Fruit fly (Drosophila melanogaster) whole organism, prepupa: ENCODE measurements around the gene simj.

Experiments used
- CG10631 ChIP-seq: fragments of 200-800 bp; sonication (Bioruptor generic); optimal IDR thresholded peaks from 2 replicates; lab custom pipeline; 2016; ENCODE audit warnings: missing biosample characterization, missing genetic modification characterization
- CG10669 ChIP-seq: fragments of 200-800 bp; sonication (Bioruptor generic); optimal IDR thresholded peaks from 3 replicates; lab custom pipeline; 2018; ENCODE audit warnings: missing biosample characterization, mild to moderate bottlenecking, missing genetic modification characterization, moderate library complexity
- CG11762 ChIP-seq: fragments of 200-800 bp; sonication (Bioruptor generic); optimal IDR thresholded peaks from 3 replicates; lab custom pipeline; 2016; ENCODE audit warnings: missing biosample characterization, missing genetic modification characterization; ENCODE audit not compliant: insufficient read depth
- CG15336 ChIP-seq: fragments of 200-800 bp; sonication (Bioruptor generic); IDR thresholded peaks from 2 replicates; pipeline ENCODE4 v1.3.6; 2022; ENCODE audit warnings: missing biosample characterization, missing genetic modification characterization
- CG1621 ChIP-seq: fragments of 200-800 bp; sonication (Bioruptor generic); optimal IDR thresholded peaks from 3 replicates; lab custom pipeline; 2018; ENCODE audit warnings: missing biosample characterization, mild to moderate bottlenecking, missing genetic modification characterization
- CG16779 ChIP-seq: fragments of 200-800 bp; sonication (Bioruptor generic); optimal IDR thresholded peaks from 3 replicates; lab custom pipeline; 2017; ENCODE audit warnings: missing biosample characterization, mild to moderate bottlenecking, missing genetic modification characterization
- CG34406 ChIP-seq: fragments of 200-800 bp; sonication (Bioruptor generic); optimal IDR thresholded peaks from 3 replicates; lab custom pipeline; 2016; ENCODE audit warnings: missing biosample characterization, missing genetic modification characterization
- CG3919 ChIP-seq: fragments of 200-800 bp; sonication (Bioruptor generic); optimal IDR thresholded peaks from 3 replicates; lab custom pipeline; 2016; ENCODE audit warnings: missing biosample characterization, missing genetic modification characterization
- CG6163 ChIP-seq: fragments of 200-800 bp; sonication (Bioruptor generic); IDR thresholded peaks from 3 replicates; pipeline ENCODE4 v1.3.6; 2022; ENCODE audit warnings: missing biosample characterization, missing genetic modification characterization
- CG6276 ChIP-seq: fragments of 200-800 bp; sonication (Bioruptor generic); optimal IDR thresholded peaks from 2 replicates; lab custom pipeline; 2017; ENCODE audit warnings: missing biosample characterization, mild to moderate bottlenecking, missing genetic modification characterization
- CG6792 ChIP-seq: fragments of 200-800 bp; sonication (Bioruptor generic); optimal IDR thresholded peaks from 3 replicates; lab custom pipeline; 2016; ENCODE audit warnings: missing biosample characterization, missing genetic modification characterization
- CG6808 ChIP-seq: fragments of 200-800 bp; sonication (Bioruptor generic); optimal IDR thresholded peaks from 3 replicates; lab custom pipeline; 2017; ENCODE audit warnings: missing biosample characterization, missing genetic modification characterization, mild to moderate bottlenecking, moderate library complexity, missing genetic modification reagents
- CG8119 ChIP-seq: fragments of 200-800 bp; sonication (Bioruptor generic); IDR thresholded peaks from 3 replicates; pipeline ENCODE4 v1.3.6; 2022; ENCODE audit warnings: missing biosample characterization, missing genetic modification characterization
- CG8319 ChIP-seq: fragments of 200-800 bp; sonication (Bioruptor generic); optimal IDR thresholded peaks from 3 replicates; lab custom pipeline; 2016; ENCODE audit warnings: missing biosample characterization, missing genetic modification characterization
- Eip75B ChIP-seq: fragments of 200-800 bp; sonication (Bioruptor generic); optimal IDR thresholded peaks from 3 replicates; lab custom pipeline; 2016; ENCODE audit warnings: missing biosample characterization, missing genetic modification characterization
- Ets21C ChIP-seq: fragments of 200-800 bp; sonication (Bioruptor generic); optimal IDR thresholded peaks from 3 replicates; lab custom pipeline; 2016; ENCODE audit warnings: missing biosample characterization, missing genetic modification characterization
- Ets96B ChIP-seq: fragments of 200-800 bp; optimal IDR thresholded peaks from 2 replicates; lab custom pipeline; 2019; ENCODE audit warnings: missing biosample characterization, mild to moderate bottlenecking, missing genetic modification characterization, moderate library complexity
- Hr38 ChIP-seq: sonication (Bioruptor generic); optimal IDR thresholded peaks from 2 replicates; lab custom pipeline; 2016; ENCODE audit warnings: missing biosample characterization, missing genetic modification characterization
- Lpt ChIP-seq: fragments of 200-800 bp; sonication (Bioruptor generic); optimal IDR thresholded peaks from 3 replicates; lab custom pipeline; 2016; ENCODE audit warnings: missing biosample characterization, missing genetic modification characterization
- Met ChIP-seq: fragments of 200-800 bp; sonication (Bioruptor generic); optimal IDR thresholded peaks from 3 replicates; lab custom pipeline; 2016; ENCODE audit warnings: missing biosample characterization, missing genetic modification characterization
- OdsH ChIP-seq: fragments of 200-800 bp; sonication (Bioruptor generic); optimal IDR thresholded peaks from 3 replicates; lab custom pipeline; 2016; ENCODE audit warnings: missing biosample characterization, missing genetic modification characterization
- Smox ChIP-seq: fragments of 200-800 bp; sonication (Bioruptor generic); optimal IDR thresholded peaks from 3 replicates; lab custom pipeline; 2016; ENCODE audit warnings: missing biosample characterization, missing genetic modification characterization
- Sox14 ChIP-seq: fragments of 200-800 bp; sonication (Bioruptor generic); optimal IDR thresholded peaks from 3 replicates; lab custom pipeline; 2016; ENCODE audit warnings: missing biosample characterization, missing genetic modification characterization
- cyc ChIP-seq: fragments of 200-800 bp; sonication (Bioruptor generic); optimal IDR thresholded peaks from 3 replicates; lab custom pipeline; 2016; ENCODE audit warnings: missing biosample characterization, missing genetic modification characterization
- dac ChIP-seq: fragments of 200-800 bp; sonication (Bioruptor generic); optimal IDR thresholded peaks from 2 replicates; lab custom pipeline; 2017; ENCODE audit warnings: missing biosample characterization, mild to moderate bottlenecking, missing genetic modification characterization
- dsx ChIP-seq: fragments of 200-800 bp; optimal IDR thresholded peaks from 3 replicates; lab custom pipeline; 2019; ENCODE audit warnings: missing biosample characterization, mild to moderate bottlenecking, missing genetic modification characterization, moderate library complexity; ENCODE audit not compliant: poor library complexity, severe bottlenecking
- esn ChIP-seq: fragments of 200-800 bp; sonication (Bioruptor generic); optimal IDR thresholded peaks from 2 replicates; lab custom pipeline; 2016; ENCODE audit warnings: missing biosample characterization, mild to moderate bottlenecking, missing genetic modification characterization, moderate library complexity
- fd59A ChIP-seq: fragments of 200-800 bp; sonication (Bioruptor generic); optimal IDR thresholded peaks from 2 replicates; lab custom pipeline; 2017; ENCODE audit warnings: missing biosample characterization, mild to moderate bottlenecking, missing genetic modification characterization, missing genetic modification reagents
- fd85E ChIP-seq: fragments of 200-800 bp; sonication (Bioruptor generic); optimal IDR thresholded peaks from 3 replicates; lab custom pipeline; 2016; ENCODE audit warnings: missing biosample characterization, missing genetic modification characterization
- lz ChIP-seq: fragments of 200-800 bp; sonication (Bioruptor generic); optimal IDR thresholded peaks from 3 replicates; lab custom pipeline; 2016; ENCODE audit warnings: missing biosample characterization, missing genetic modification characterization
- pdm3 ChIP-seq: fragments of 200-800 bp; sonication (Bioruptor generic); optimal IDR thresholded peaks from 3 replicates; lab custom pipeline; 2016; ENCODE audit warnings: missing biosample characterization, missing genetic modification characterization
- salr ChIP-seq, 2 experiments: fragments of 200-800 bp; sonication (Bioruptor generic); optimal IDR thresholded peaks; 3 replicates each; lab custom pipeline; 2016 to 2018; ENCODE audit warnings: missing biosample characterization in 2 of 2, missing genetic modification characterization in 2 of 2, mild to moderate bottlenecking in 1 of 2
- ss ChIP-seq, 2 experiments: fragments of 200-800 bp; sonication (Bioruptor generic); optimal IDR thresholded peaks; 2 replicates in 1 of 2; 3 replicates in 1 of 2; lab custom pipeline; 2017 to 2018; ENCODE audit warnings: mild to moderate bottlenecking in 2 of 2, missing biosample characterization in 2 of 2, missing genetic modification characterization in 2 of 2, moderate library complexity in 1 of 2
- topi ChIP-seq: fragments of 200-800 bp; sonication (Bioruptor generic); optimal IDR thresholded peaks from 3 replicates; lab custom pipeline; 2016; ENCODE audit warnings: missing biosample characterization, missing genetic modification characterization

The simj gene

DNA sequence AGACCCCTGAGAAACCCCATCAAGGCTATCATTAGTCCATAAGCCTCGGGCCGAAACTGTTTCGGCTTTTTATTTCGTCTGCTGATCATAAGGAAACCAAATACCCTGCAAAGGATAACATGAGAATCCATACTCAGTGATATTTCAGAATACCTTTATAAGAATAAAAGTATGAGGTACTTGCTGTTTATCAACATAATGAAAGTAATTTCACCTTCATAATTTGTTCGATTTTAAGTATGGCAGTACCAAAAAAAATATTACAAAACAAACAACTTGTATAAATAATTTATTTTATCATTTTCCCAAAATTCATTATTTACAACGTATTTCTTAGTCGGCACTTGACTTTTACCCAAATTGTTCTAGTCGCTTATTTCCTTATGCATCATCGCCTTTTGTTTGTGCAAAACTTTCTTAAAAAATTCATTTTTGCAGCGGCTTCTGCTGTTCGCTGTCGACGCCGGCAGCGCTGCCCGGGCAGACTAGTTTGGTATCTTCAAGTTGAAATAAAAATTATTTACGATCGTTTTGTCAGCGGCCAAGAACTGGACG lies 51.9 kb downstream of the simj start (continued):
- TF ChIP-seq pdm3 (GFP tag; lab: Kevin White, UChicago) (no peak), Sox14 (GFP tag; lab: Kevin White, UChicago) (peak; percentile 46), CG3919 (GFP tag; lab: Kevin White, UChicago) (peak; percentile 4), lz (GFP tag; lab: Kevin White, UChicago) (no peak), fd59A (GFP tag; lab: Kevin White, UChicago) (no peak), CG8319 (GFP tag; lab: Kevin White, UChicago) (no peak), CG6808 (GFP tag; lab: Kevin White, UChicago) (peak; percentile 29), CG6163 (GFP tag; lab: Robert Waterston, UW) (no peak), ss (GFP tag; optimal IDR thresholded peaks at IDR 0.05; lab: Kevin White, UChicago) (no peak), dac (GFP tag; lab: Kevin White, UChicago) (no peak), Ets21C (no peak), Smox (GFP tag; lab: Kevin White, UChicago) (peak; percentile 26), cyc (GFP tag; lab: Kevin White, UChicago) (no peak), CG34406 (no peak), Eip75B (GFP tag; lab: Kevin White, UChicago) (peak; percentile 3), dsx (GFP tag; lab: Kevin White, UChicago) (peak; percentile 11), CG1621 (tag; lab: Kevin White, UChicago) (no peak), Lpt (GFP tag; lab: Kevin White, UChicago) (no peak), CG11762 (GFP tag; lab: Kevin White, UChicago) (no peak), OdsH (peak; percentile 28)
- TF ChIP-seq, all 60 proteins: peak for 22

DNA sequence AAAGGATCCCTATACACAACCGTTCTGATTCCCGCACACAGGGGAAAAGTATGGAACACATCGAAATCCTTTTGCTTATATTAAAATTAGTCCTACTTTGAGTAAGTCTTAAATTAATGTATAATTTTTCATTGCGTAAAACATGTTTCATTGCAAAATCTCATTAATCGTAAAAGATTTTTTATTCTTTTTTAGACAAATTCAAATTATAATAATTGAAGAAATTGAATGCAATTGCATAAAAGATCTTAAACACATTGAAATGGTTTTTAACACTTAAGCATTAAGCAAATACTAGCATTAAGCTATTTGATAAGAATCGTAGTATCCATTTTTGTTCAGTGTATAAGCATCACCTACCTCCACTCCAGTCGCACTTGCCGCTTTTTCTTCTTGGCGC lies 55.2 kb downstream of the simj start:
- TF ChIP-seq CG3919 (GFP tag; lab: Kevin White, UChicago) (peak; percentile 34), Ets21C (no peak), lz (GFP tag; lab: Kevin White, UChicago) (no peak), CG10631 (GFP tag; lab: Kevin White, UChicago) (peak; percentile 24), dsx (GFP tag; lab: Kevin White, UChicago) (peak; percentile 32), CG6276 (no peak), Ets96B (tag; lab: Kevin White, UChicago) (peak; percentile 35), ss (GFP tag; optimal IDR thresholded peaks at IDR 0.05; lab: Kevin White, UChicago) (peak in 1 of 2 experiments; percentile 8), CG6808 (GFP tag; lab: Kevin White, UChicago) (peak; percentile 51), esn (GFP tag; lab: Kevin White, UChicago) (peak; percentile 3)
- TF ChIP-seq, all 60 proteins: peak for 7

DNA sequence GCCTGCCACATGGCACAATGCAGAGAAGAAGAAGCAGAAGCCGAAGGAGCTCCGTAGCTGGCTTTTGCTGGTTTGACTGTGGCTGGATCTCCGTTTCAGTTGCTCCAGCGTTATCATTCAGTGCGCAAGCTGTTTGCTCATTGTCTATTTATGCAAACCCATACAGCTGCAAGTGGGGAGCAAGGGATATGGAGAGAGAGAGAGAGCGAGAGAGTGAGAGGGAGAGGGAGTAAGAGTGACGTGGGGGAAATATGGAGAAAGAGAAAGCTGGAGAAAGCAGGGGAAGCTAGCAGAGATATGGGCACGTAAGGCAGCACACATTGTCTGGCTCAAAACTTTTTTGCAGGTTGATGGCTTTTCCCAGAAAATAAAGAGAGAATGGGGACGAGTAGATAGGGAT lies 58.1 kb downstream of the simj start:
- no peak for TF ChIP-seq salr (GFP tag; optimal IDR thresholded peaks at IDR 0.05; lab: Kevin White, UChicago)
- TF ChIP-seq dac (GFP tag; lab: Kevin White, UChicago) = no peak
- TF ChIP-seq Ets21C = no peak
- no peak for TF ChIP-seq CG15336 (GFP tag; lab: Robert Waterston, UW)
- TF ChIP-seq Hr38 = no peak
- no peak for TF ChIP-seq topi
- TF ChIP-seq Met (GFP tag; lab: Kevin White, UChicago) = no peak
- TF ChIP-seq CG6792 (GFP tag; lab: Kevin White, UChicago) = no peak
- TF ChIP-seq Eip75B (GFP tag; lab: Kevin White, UChicago) = no peak
- TF ChIP-seq CG16779 (tag; lab: Kevin White, UChicago) = no peak
- TF ChIP-seq CG8119 (GFP tag; lab: Robert Waterston, UW) = no peak
- no peak for TF ChIP-seq CG10669 (GFP tag; lab: Kevin White, UChicago)
- TF ChIP-seq Sox14 (GFP tag; lab: Kevin White, UChicago) = no peak
- no peak for TF ChIP-seq fd85E (GFP tag; lab: Kevin White, UChicago)
- no peak for TF ChIP-seq CG6163 (GFP tag; lab: Robert Waterston, UW)
- TF ChIP-seq fd59A (GFP tag; lab: Kevin White, UChicago) = no peak
